Worm (Caenorhabditis elegans) whole organism, late embryonic: Measurements from ENCODE around the gene Y43B11AL.1.

Experiments
- C38D4.7 ChIP-seq: fragments of 200-800 bp; sonication (Bioruptor generic); optimal IDR thresholded peaks from 2 replicates; lab custom pipeline; 2018; ENCODE audit warnings: mild to moderate bottlenecking, missing genetic modification characterization, moderate library complexity, missing compliant biosample characterization
- madf-2 ChIP-seq: sonication (generic microtip); optimal IDR thresholded peaks from 2 replicates; lab custom pipeline; 2017; ENCODE audit warnings: missing genetic modification characterization, missing compliant biosample characterization
- mec-3 ChIP-seq: sonication (generic microtip); optimal IDR thresholded peaks from 2 replicates; lab custom pipeline; 2016; ENCODE audit warnings: borderline replicate concordance, missing genetic modification characterization, missing compliant biosample characterization
- nfya-1 ChIP-seq: sonication (generic microtip); optimal IDR thresholded peaks from 2 replicates; lab custom pipeline; 2017; ENCODE audit warnings: missing genetic modification characterization, mild to moderate bottlenecking, missing compliant biosample characterization, antibody characterized with exemption, moderate library complexity
- pha-4 ChIP-seq: fragments of 150-350 bp; optimal IDR thresholded peaks from 2 replicates; lab custom pipeline; 2018; ENCODE audit warnings: missing biosample characterization, missing genetic modification reagents, missing genetic modification characterization

ce11 chrIV:7017123-7017674 lies 47.9 kb upstream of the Y43B11AL.1 start, which contains the start of gene gldi-4:
- TF ChIP-seq madf-2 (tag; lab: Kevin White, UChicago): no peak
- TF ChIP-seq pha-4: no peak
- TF ChIP-seq nfya-1 (tag; lab: Kevin White, UChicago): no peak
- TF ChIP-seq C38D4.7 (GFP tag; lab: Kevin White, UChicago): no peak
- TF ChIP-seq mec-3 (tag; lab: Kevin White, UChicago): no peak
